Fruit fly (Drosophila melanogaster) whole organism, pupa: ENCODE data around the gene wam.

Source experiments
- CG10348 ChIP-seq: fragments of 200-800 bp; sonication (Bioruptor generic); IDR thresholded peaks from 2 replicates; pipeline ENCODE4 v1.3.6; 2022; ENCODE audit warnings: missing biosample characterization, missing genetic modification characterization
- CG12605 ChIP-seq: fragments of 200-800 bp; sonication (Bioruptor generic); IDR thresholded peaks from 2 replicates; pipeline ENCODE4 v1.3.6; 2022; ENCODE audit warnings: missing biosample characterization, missing genetic modification characterization
- CG13204 ChIP-seq: fragments of 200-800 bp; sonication (Bioruptor generic); optimal IDR thresholded peaks from 2 replicates; lab custom pipeline; 2018; ENCODE audit warnings: missing biosample characterization, mild to moderate bottlenecking, missing genetic modification characterization, moderate library complexity
- CG14655 ChIP-seq: fragments of 200-800 bp; sonication (Bioruptor generic); optimal IDR thresholded peaks from 3 replicates; lab custom pipeline; 2017; ENCODE audit warnings: mild to moderate bottlenecking, missing biosample characterization, missing genetic modification reagents, missing genetic modification characterization
- CG15710 ChIP-seq: fragments of 200-800 bp; sonication (Bioruptor generic); optimal IDR thresholded peaks from 2 replicates; lab custom pipeline; 2018; ENCODE audit warnings: missing biosample characterization, mild to moderate bottlenecking, missing genetic modification characterization, moderate library complexity
- CG17806 ChIP-seq: fragments of 200-800 bp; sonication (Bioruptor generic); optimal IDR thresholded peaks from 2 replicates; lab custom pipeline; 2018; ENCODE audit warnings: missing biosample characterization, mild to moderate bottlenecking, missing genetic modification characterization, moderate library complexity
- CG32121 ChIP-seq: fragments of 200-800 bp; sonication (Bioruptor generic); IDR thresholded peaks from 2 replicates; pipeline ENCODE4 v1.3.6; 2022; ENCODE audit warnings: missing biosample characterization, missing genetic modification characterization
- CG34367 ChIP-seq: fragments of 200-800 bp; sonication (Bioruptor generic); optimal IDR thresholded peaks from 2 replicates; lab custom pipeline; 2018; ENCODE audit warnings: missing biosample characterization, mild to moderate bottlenecking, missing genetic modification characterization
- CG4496 ChIP-seq: fragments of 200-800 bp; sonication (Bioruptor generic); IDR thresholded peaks from 3 replicates; pipeline ENCODE4 v1.3.6; 2022; ENCODE audit warnings: missing biosample characterization, missing genetic modification characterization
- CG8159 ChIP-seq: fragments of 200-800 bp; sonication (Bioruptor generic); optimal IDR thresholded peaks from 3 replicates; lab custom pipeline; 2018; ENCODE audit warnings: missing biosample characterization, mild to moderate bottlenecking, missing genetic modification characterization, moderate library complexity
- CG8301 ChIP-seq: fragments of 200-800 bp; sonication (Bioruptor generic); optimal IDR thresholded peaks from 2 replicates; lab custom pipeline; 2018; ENCODE audit warnings: missing biosample characterization, mild to moderate bottlenecking, missing genetic modification characterization
- CG9948 ChIP-seq: fragments of 200-800 bp; sonication (Bioruptor generic); optimal IDR thresholded peaks from 2 replicates; lab custom pipeline; 2018; ENCODE audit warnings: missing biosample characterization, mild to moderate bottlenecking, missing genetic modification characterization, moderate library complexity
- D1 ChIP-seq: fragments of 200-800 bp; sonication (Bioruptor generic); optimal IDR thresholded peaks from 2 replicates; lab custom pipeline; 2018; ENCODE audit warnings: missing biosample characterization, mild to moderate bottlenecking, missing genetic modification characterization, moderate library complexity
- EcR ChIP-seq: fragments of 200-800 bp; sonication (Bioruptor generic); optimal IDR thresholded peaks from 3 replicates; lab custom pipeline; 2019; ENCODE audit warnings: missing biosample characterization, missing genetic modification characterization, mild to moderate bottlenecking, moderate library complexity, missing genetic modification reagents
- Ets98B ChIP-seq: fragments of 200-800 bp; sonication (Bioruptor generic); IDR thresholded peaks from 2 replicates; pipeline ENCODE4 v1.3.6; 2022; ENCODE audit warnings: missing biosample characterization, missing genetic modification characterization
- Pif1A ChIP-seq: fragments of 200-800 bp; sonication (Bioruptor generic); optimal IDR thresholded peaks from 3 replicates; lab custom pipeline; 2016; ENCODE audit warnings: missing biosample characterization, missing genetic modification characterization
- Pif1B ChIP-seq: fragments of 200-800 bp; sonication (Bioruptor generic); optimal IDR thresholded peaks from 3 replicates; lab custom pipeline; 2016; ENCODE audit warnings: missing biosample characterization, missing genetic modification characterization
- Snoo ChIP-seq: fragments of 200-800 bp; sonication (Bioruptor generic); optimal IDR thresholded peaks from 3 replicates; lab custom pipeline; 2017; ENCODE audit warnings: missing biosample characterization, mild to moderate bottlenecking, missing genetic modification characterization, inconsistent platforms
- fd96Ca ChIP-seq: fragments of 200-800 bp; sonication (Bioruptor generic); IDR thresholded peaks from 3 replicates; pipeline ENCODE4 v1.3.6; 2022; ENCODE audit warnings: missing biosample characterization, missing genetic modification characterization
- gl ChIP-seq: fragments of 200-800 bp; sonication (Bioruptor generic); optimal IDR thresholded peaks from 2 replicates; lab custom pipeline; 2018; ENCODE audit warnings: missing biosample characterization, mild to moderate bottlenecking, missing genetic modification characterization
- rn ChIP-seq: fragments of 200-800 bp; sonication (Bioruptor generic); IDR thresholded peaks from 2 replicates; pipeline ENCODE4 v1.3.6; 2022; ENCODE audit warnings: missing biosample characterization, missing genetic modification characterization

wam gene

dm6 chr3R:23292267-23292666, 4.4 kb upstream of the wam start:
- TF ChIP-seq EcR (GFP tag; lab: Kevin White, UChicago) (no peak), CG15710 (no peak), CG14655 (GFP tag; lab: Kevin White, UChicago) (no peak), Snoo (tag; lab: Kevin White, UChicago) (no peak)

dm6 chr3R:23290089-23290488, 2.2 kb upstream of the wam start, which contains the start of gene bb8:
bb8 (minus strand) TSS chr3R:23290189.
- TF ChIP-seq Pif1B (GFP tag; lab: Kevin White, UChicago), result no peak
- TF ChIP-seq Ets98B (GFP tag; lab: Robert Waterston, UW), result no peak
- no peak for TF ChIP-seq Pif1A (GFP tag; lab: Kevin White, UChicago)

dm6 chr3R:23284256-23284655, 3.6 kb downstream of the wam start:
- TF ChIP-seq CG12605 (GFP tag; lab: Robert Waterston, UW), result no peak
- TF ChIP-seq EcR (GFP tag; lab: Kevin White, UChicago), result peak; percentile 66

- no peak for TF ChIP-seq CG13204 (GFP tag; lab: Kevin White, UChicago)
- no peak for TF ChIP-seq Snoo (tag; lab: Kevin White, UChicago)
- TF ChIP-seq CG8301 (tag; lab: Kevin White, UChicago), result no peak
- no peak for TF ChIP-seq fd96Ca (GFP tag; lab: Robert Waterston, UW)
- no peak for TF ChIP-seq CG10348 (GFP tag; lab: Robert Waterston, UW)
- TF ChIP-seq Ets98B (GFP tag; lab: Robert Waterston, UW), result no peak
- TF ChIP-seq gl, result no peak
- no peak for TF ChIP-seq CG4496 (GFP tag; lab: Robert Waterston, UW)
- TF ChIP-seq CG34367 (tag; lab: Kevin White, UChicago), result no peak
- TF ChIP-seq Pif1B (GFP tag; lab: Kevin White, UChicago), result no peak
- no peak for TF ChIP-seq rn (GFP tag; lab: Robert Waterston, UW)
- TF ChIP-seq D1 (tag; lab: Kevin White, UChicago), result no peak
- no peak for TF ChIP-seq CG9948
- no peak for TF ChIP-seq CG12605 (GFP tag; lab: Robert Waterston, UW)
- TF ChIP-seq CG8159, result no peak
- no peak for TF ChIP-seq CG15710
- no peak for TF ChIP-seq CG17806 (tag; lab: Kevin White, UChicago)
- no peak for TF ChIP-seq CG32121 (GFP tag; lab: Robert Waterston, UW)
These were observed 4.1 kb downstream of the wam start, which contains the start of gene CG6763 for dm6 chr3R:23283702-23284101. CG6763 (plus strand) TSS chr3R:23284002.

dm6 chr3R:23280806-23281257, 7.0 kb downstream of the wam start, which contains the start of the genes orb and Cdc16:
orb (minus strand) TSS chr3R:23280856.
Cdc16 (plus strand) TSS chr3R:23281201.
- TF ChIP-seq CG17806 (tag; lab: Kevin White, UChicago), result peak; percentile 90
- peak; percentile 84 for TF ChIP-seq Pif1B (GFP tag; lab: Kevin White, UChicago)
- TF ChIP-seq CG34367 (tag; lab: Kevin White, UChicago), result peak; percentile 83
- peak; percentile 82 for TF ChIP-seq Pif1A (GFP tag; lab: Kevin White, UChicago)
- peak; percentile 88 for TF ChIP-seq CG8159
- TF ChIP-seq CG13204 (GFP tag; lab: Kevin White, UChicago), result peak; percentile 41
- peak; percentile 92 for TF ChIP-seq CG4496 (GFP tag; lab: Robert Waterston, UW)
- no peak for TF ChIP-seq CG10348 (GFP tag; lab: Robert Waterston, UW)
- peak; percentile 75 for TF ChIP-seq fd96Ca (GFP tag; lab: Robert Waterston, UW)
- TF ChIP-seq CG8301 (tag; lab: Kevin White, UChicago), result peak; percentile 85
- peak; percentile 85 for TF ChIP-seq CG9948
- TF ChIP-seq CG14655 (GFP tag; lab: Kevin White, UChicago), result peak; percentile 87
- TF ChIP-seq Snoo (tag; lab: Kevin White, UChicago), result peak; percentile 85
- peak; percentile 88 for TF ChIP-seq CG15710
- peak; percentile 89 for TF ChIP-seq Ets98B (GFP tag; lab: Robert Waterston, UW)
- peak; percentile 77 for TF ChIP-seq rn (GFP tag; lab: Robert Waterston, UW)
- no peak for TF ChIP-seq D1 (tag; lab: Kevin White, UChicago)
- TF ChIP-seq EcR (GFP tag; lab: Kevin White, UChicago), result no peak
- peak; percentile 50 for TF ChIP-seq gl
- TF ChIP-seq CG12605 (GFP tag; lab: Robert Waterston, UW), result peak; percentile 90
- TF ChIP-seq CG32121 (GFP tag; lab: Robert Waterston, UW), result peak; percentile 93

dm6 chr3R:23279834-23280233, 8.0 kb downstream of the wam start:
- no peak for TF ChIP-seq EcR (GFP tag; lab: Kevin White, UChicago)
- no peak for TF ChIP-seq Ets98B (GFP tag; lab: Robert Waterston, UW)
- TF ChIP-seq CG34367 (tag; lab: Kevin White, UChicago), result no peak
- TF ChIP-seq CG12605 (GFP tag; lab: Robert Waterston, UW), result no peak
- TF ChIP-seq CG13204 (GFP tag; lab: Kevin White, UChicago), result no peak
- TF ChIP-seq CG9948, result no peak
